Fruit fly (Drosophila melanogaster) whole organism, embryonic: Measurements from ENCODE around the gene ham.
A peak's percentile ranks its signal among the peaks of the same experiment; 100 is the strongest.

Experiments
- Abd-B ChIP-seq: fragments of 200-800 bp; sonication (Bioruptor generic); optimal IDR thresholded peaks from 2 replicates; lab custom pipeline; 2018; ENCODE audit warnings: missing biosample characterization, mild to moderate bottlenecking, missing genetic modification characterization, moderate library complexity
- Bgb ChIP-seq: fragments of 200-800 bp; sonication (Bioruptor generic); IDR thresholded peaks from 2 replicates; pipeline ENCODE4 v1.3.6; 2022; ENCODE audit warnings: missing biosample characterization, missing genetic modification characterization; ENCODE audit not compliant: partially characterized antibody
- CG10366 ChIP-seq: fragments of 200-800 bp; sonication (Bioruptor generic); IDR thresholded peaks from 2 replicates; pipeline ENCODE4 v1.3.6; 2022; ENCODE audit warnings: missing biosample characterization, missing genetic modification characterization
- CG11093 ChIP-seq: fragments of 200-800 bp; sonication (Bioruptor generic); IDR thresholded peaks from 3 replicates; pipeline ENCODE4 v1.3.6; 2022; ENCODE audit warnings: missing biosample characterization, missing genetic modification characterization
- CG13123 ChIP-seq: fragments of 200-800 bp; sonication (Bioruptor generic); optimal IDR thresholded peaks from 2 replicates; lab custom pipeline; 2016; ENCODE audit warnings: missing biosample characterization, missing genetic modification characterization
- CG14050 ChIP-seq: fragments of 200-800 bp; sonication (Bioruptor generic); IDR thresholded peaks from 3 replicates; pipeline ENCODE4 v1.3.6; 2022; ENCODE audit warnings: missing biosample characterization, missing genetic modification characterization
- CG14667 ChIP-seq: fragments of 200-800 bp; sonication (Bioruptor generic); IDR thresholded peaks from 2 replicates; pipeline ENCODE4 v1.3.6; 2022; ENCODE audit warnings: missing biosample characterization, missing genetic modification characterization
- CG1647 ChIP-seq: fragments of 200-800 bp; sonication (Bioruptor generic); optimal IDR thresholded peaks from 3 replicates; lab custom pipeline; 2016; ENCODE audit warnings: missing biosample characterization, missing genetic modification characterization
- CG16779 ChIP-seq: fragments of 200-800 bp; sonication (Bioruptor generic); IDR thresholded peaks from 2 replicates; pipeline ENCODE4 v1.3.6; 2022; ENCODE audit warnings: missing biosample characterization, missing genetic modification characterization
- CG2889 ChIP-seq: fragments of 200-800 bp; sonication (Bioruptor generic); IDR thresholded peaks from 3 replicates; pipeline ENCODE4 v1.3.6; 2022; ENCODE audit warnings: missing biosample characterization, missing genetic modification characterization
- CG30403 ChIP-seq: fragments of 200-800 bp; sonication (Bioruptor generic); optimal IDR thresholded peaks from 3 replicates; lab custom pipeline; 2016; ENCODE audit warnings: missing biosample characterization, missing genetic modification characterization
- CG4617 ChIP-seq: fragments of 200-800 bp; sonication (Bioruptor generic); optimal IDR thresholded peaks from 3 replicates; lab custom pipeline; 2016; ENCODE audit warnings: missing biosample characterization, missing genetic modification characterization, borderline replicate concordance
- CG7372 ChIP-seq: fragments of 200-800 bp; sonication (Bioruptor generic); IDR thresholded peaks from 2 replicates; pipeline ENCODE4 v1.3.6; 2022; ENCODE audit warnings: missing biosample characterization, missing genetic modification characterization
- CG8924 ChIP-seq: fragments of 200-800 bp; optimal IDR thresholded peaks from 3 replicates; lab custom pipeline; 2019; ENCODE audit warnings: missing biosample characterization, mild to moderate bottlenecking, missing genetic modification characterization, moderate library complexity
- CG9215 ChIP-seq: fragments of 200-800 bp; sonication (Bioruptor generic); IDR thresholded peaks from 2 replicates; pipeline ENCODE4 v1.3.6; 2022; ENCODE audit warnings: missing biosample characterization, missing genetic modification characterization
- CG9932 ChIP-seq: fragments of 200-800 bp; sonication (Bioruptor generic); IDR thresholded peaks from 2 replicates; pipeline ENCODE4 v1.3.6; 2022; ENCODE audit warnings: missing biosample characterization, missing genetic modification characterization
- Deaf1 ChIP-seq: fragments of 200-800 bp; optimal IDR thresholded peaks from 3 replicates; lab custom pipeline; 2019; ENCODE audit warnings: missing biosample characterization, mild to moderate bottlenecking, missing genetic modification characterization, moderate library complexity
- ERR ChIP-seq: fragments of 200-800 bp; sonication (Bioruptor generic); optimal IDR thresholded peaks from 2 replicates; lab custom pipeline; 2016; ENCODE audit warnings: missing biosample characterization, missing genetic modification characterization
- Fer2 ChIP-seq: fragments of 200-800 bp; sonication (Bioruptor generic); optimal IDR thresholded peaks from 2 replicates; lab custom pipeline; 2018; ENCODE audit warnings: missing biosample characterization, mild to moderate bottlenecking, missing genetic modification characterization, moderate library complexity
- Gsc ChIP-seq: fragments of 200-800 bp; sonication (Bioruptor generic); IDR thresholded peaks from 2 replicates; pipeline ENCODE4 v1.3.6; 2022; ENCODE audit warnings: missing biosample characterization, missing genetic modification characterization
- Gug ChIP-seq: fragments of 200-800 bp; sonication (Bioruptor generic); IDR thresholded peaks from 4 replicates; pipeline ENCODE4 v1.3.6; 2022; ENCODE audit warnings: missing biosample characterization, missing genetic modification characterization
- Hmx ChIP-seq: fragments of 200-800 bp; sonication (Bioruptor generic); optimal IDR thresholded peaks from 2 replicates; lab custom pipeline; 2016; ENCODE audit warnings: missing biosample characterization, missing genetic modification characterization
- Hr39 ChIP-seq: fragments of >200 bp; optimal IDR thresholded peaks from 2 replicates; lab custom pipeline; 2017
- Jarid2 ChIP-seq: fragments of 200-800 bp; sonication (Bioruptor generic); optimal IDR thresholded peaks from 3 replicates; lab custom pipeline; 2017; ENCODE audit warnings: mild to moderate bottlenecking, missing biosample characterization, missing genetic modification reagents, missing genetic modification characterization
- Lhr ChIP-seq: fragments of 200-800 bp; sonication (Bioruptor generic); optimal IDR thresholded peaks from 3 replicates; lab custom pipeline; 2017; ENCODE audit warnings: mild to moderate bottlenecking, missing biosample characterization, missing genetic modification reagents, missing genetic modification characterization
- MTF-1 ChIP-seq: fragments of 200-800 bp; sonication (Bioruptor generic); optimal IDR thresholded peaks from 2 replicates; lab custom pipeline; 2018; ENCODE audit warnings: missing biosample characterization, mild to moderate bottlenecking, missing genetic modification characterization, borderline replicate concordance
- Optix ChIP-seq: fragments of 200-800 bp; sonication (Bioruptor generic); IDR thresholded peaks from 3 replicates; pipeline ENCODE4 v1.3.6; 2022; ENCODE audit warnings: missing biosample characterization, missing genetic modification characterization
- PHDP ChIP-seq: fragments of 200-800 bp; sonication (Bioruptor generic); optimal IDR thresholded peaks from 3 replicates; lab custom pipeline; 2018; ENCODE audit warnings: missing biosample characterization, mild to moderate bottlenecking, missing genetic modification characterization, moderate library complexity
- Rfx ChIP-seq: fragments of 200-800 bp; sonication (Bioruptor generic); IDR thresholded peaks from 2 replicates; pipeline ENCODE4 v1.3.6; 2022; ENCODE audit warnings: missing biosample characterization, missing genetic modification characterization
- Sin3A ChIP-seq: fragments of >200 bp; optimal IDR thresholded peaks from 2 replicates; lab custom pipeline; 2018
- Taf1 ChIP-seq: fragments of 200-800 bp; sonication (Bioruptor generic); IDR thresholded peaks from 2 replicates; pipeline ENCODE4 v1.3.6; 2022; ENCODE audit warnings: missing biosample characterization, missing genetic modification characterization
- YL-1 ChIP-seq: fragments of 200-800 bp; sonication (Bioruptor generic); optimal IDR thresholded peaks from 3 replicates; lab custom pipeline; 2017; ENCODE audit warnings: missing biosample characterization, mild to moderate bottlenecking, missing genetic modification characterization
- chm ChIP-seq: fragments of 200-800 bp; sonication (Bioruptor generic); IDR thresholded peaks from 2 replicates; pipeline ENCODE4 v1.3.6; 2022; ENCODE audit warnings: missing biosample characterization, missing genetic modification characterization
- dati ChIP-seq: fragments of 200-800 bp; sonication (Bioruptor generic); IDR thresholded peaks from 2 replicates; pipeline ENCODE4 v1.3.6; 2022; ENCODE audit warnings: missing biosample characterization, missing genetic modification characterization
- eve ChIP-seq, 2 experiments: fragments of >200 bp; optimal IDR thresholded peaks; 2 replicates each; lab custom pipeline; 2017; ENCODE audit warnings: missing biosample characterization in 2 of 2, missing genetic modification characterization in 2 of 2
- fd3F ChIP-seq: fragments of 200-800 bp; sonication (Bioruptor generic); optimal IDR thresholded peaks from 2 replicates; lab custom pipeline; 2018; ENCODE audit warnings: missing biosample characterization, mild to moderate bottlenecking, missing genetic modification characterization, moderate library complexity
- ftz-f1 ChIP-seq: fragments of 200-800 bp; sonication (Bioruptor generic); optimal IDR thresholded peaks from 2 replicates; lab custom pipeline; 2016; ENCODE audit warnings: missing biosample characterization, missing genetic modification characterization
- gsb ChIP-seq: fragments of 200-800 bp; sonication (Bioruptor generic); IDR thresholded peaks from 2 replicates; pipeline ENCODE4 v1.3.6; 2022; ENCODE audit warnings: missing biosample characterization, missing genetic modification characterization
- her ChIP-seq: fragments of 200-800 bp; sonication (Bioruptor generic); optimal IDR thresholded peaks from 2 replicates; lab custom pipeline; 2016; ENCODE audit warnings: missing biosample characterization, missing genetic modification characterization
- lbe ChIP-seq: fragments of 200-800 bp; sonication (Bioruptor generic); optimal IDR thresholded peaks from 2 replicates; lab custom pipeline; 2016; ENCODE audit warnings: missing biosample characterization, mild to moderate bottlenecking, missing genetic modification characterization
- maf-S ChIP-seq: fragments of 200-800 bp; sonication (Bioruptor generic); optimal IDR thresholded peaks from 2 replicates; lab custom pipeline; 2016; ENCODE audit warnings: missing biosample characterization, missing genetic modification characterization
- oc ChIP-seq: fragments of 200-800 bp; sonication (Bioruptor generic); optimal IDR thresholded peaks from 2 replicates; lab custom pipeline; 2018; ENCODE audit warnings: missing biosample characterization, mild to moderate bottlenecking, missing genetic modification characterization, moderate library complexity
- onecut ChIP-seq: fragments of 200-800 bp; sonication (Bioruptor generic); IDR thresholded peaks from 2 replicates; pipeline ENCODE4 v1.3.6; 2022; ENCODE audit warnings: missing biosample characterization, missing genetic modification characterization
- phol ChIP-seq: fragments of 200-800 bp; sonication (Bioruptor generic); optimal IDR thresholded peaks from 3 replicates; lab custom pipeline; 2018; ENCODE audit warnings: missing biosample characterization, mild to moderate bottlenecking, missing genetic modification characterization, moderate library complexity
- pnt ChIP-seq: fragments of 200-800 bp; sonication (Bioruptor generic); optimal IDR thresholded peaks from 3 replicates; lab custom pipeline; 2016; ENCODE audit warnings: missing biosample characterization, missing genetic modification characterization
- sd ChIP-seq: fragments of 200-800 bp; sonication (Bioruptor generic); optimal IDR thresholded peaks from 3 replicates; lab custom pipeline; 2018; ENCODE audit warnings: missing biosample characterization, mild to moderate bottlenecking, missing genetic modification characterization, moderate library complexity
- shn ChIP-seq: fragments of 200-800 bp; sonication (Bioruptor generic); optimal IDR thresholded peaks from 3 replicates; lab custom pipeline; 2016; ENCODE audit warnings: missing biosample characterization, missing genetic modification characterization
- sug ChIP-seq: fragments of 200-800 bp; optimal IDR thresholded peaks from 2 replicates; lab custom pipeline; 2019; ENCODE audit warnings: missing biosample characterization, mild to moderate bottlenecking, missing genetic modification characterization, moderate library complexity
- toy ChIP-seq: fragments of 200-800 bp; sonication (Bioruptor generic); IDR thresholded peaks from 2 replicates; pipeline ENCODE4 v1.3.6; 2022; ENCODE audit warnings: missing biosample characterization, missing genetic modification characterization
- vnd ChIP-seq: fragments of 200-800 bp; sonication (Bioruptor generic); IDR thresholded peaks from 3 replicates; pipeline ENCODE4 v1.3.6; 2022; ENCODE audit warnings: missing biosample characterization, missing genetic modification characterization; ENCODE audit not compliant: partially characterized antibody

Gene ham

DNA sequence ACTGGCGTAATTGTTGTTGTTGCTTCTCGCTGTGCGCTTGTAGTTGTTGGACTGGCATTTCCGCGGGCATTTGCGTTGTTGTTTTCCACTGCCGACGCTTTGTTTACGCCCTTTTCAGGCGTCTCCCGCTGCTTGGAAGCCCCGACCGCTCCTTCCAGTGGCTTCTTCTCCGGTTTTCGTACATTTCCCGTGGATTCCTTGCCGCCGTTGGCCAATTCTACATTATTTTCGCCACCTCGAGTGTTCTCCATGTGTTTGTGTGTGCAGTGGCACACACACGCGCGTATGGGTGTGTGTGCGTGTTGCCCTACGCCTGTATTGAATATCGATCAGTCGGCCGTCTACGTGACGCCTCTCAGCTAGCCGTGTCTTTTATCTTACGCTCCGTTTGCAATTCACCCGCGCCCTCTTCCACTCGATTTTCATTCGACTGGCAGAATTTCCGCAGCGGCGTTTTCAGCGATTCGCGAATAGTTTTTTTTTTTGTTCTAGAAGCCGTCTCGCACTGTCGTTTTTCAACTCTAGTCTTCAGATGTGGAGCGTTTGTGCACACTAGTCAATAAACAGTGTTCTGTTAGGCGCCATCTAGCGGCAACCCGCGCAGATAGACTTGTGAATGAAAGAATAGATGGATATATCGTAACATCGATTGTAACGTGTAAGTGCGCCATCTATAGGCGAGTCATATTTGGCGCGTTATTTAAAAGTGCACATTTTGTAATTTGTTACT is 46.6 kb upstream of the ham start, which contains the start of gene CG10600 (continued):
- peak; percentile 73 for TF ChIP-seq pnt
- TF ChIP-seq CG16779 (GFP tag; lab: Robert Waterston, UW) = peak; percentile 74
- TF ChIP-seq CG2889 (GFP tag; lab: Robert Waterston, UW) = peak; percentile 39; the same call in 1 of the 3 replicates
- peak; percentile 58 for TF ChIP-seq vnd
- TF ChIP-seq CG13123 (GFP tag; lab: Kevin White, UChicago) = peak; percentile 77
- peak; percentile 87 for TF ChIP-seq shn (GFP tag; lab: Kevin White, UChicago)
- TF ChIP-seq maf-S (GFP tag; lab: Kevin White, UChicago) = peak; percentile 81
- TF ChIP-seq chm (GFP tag; lab: Robert Waterston, UW) = peak; percentile 45; the same call in 1 of the 2 replicates
- TF ChIP-seq eve (GFP tag; optimal IDR thresholded peaks at IDR 0.05; lab: Kevin White, UChicago) = no peak
- TF ChIP-seq YL-1 (GFP tag; lab: Kevin White, UChicago) = peak; percentile 98
- TF ChIP-seq Sin3A (lab: Kevin White, UChicago) = peak; percentile 87
- TF ChIP-seq Deaf1 (tag; lab: Kevin White, UChicago) = no peak
- TF ChIP-seq MTF-1 (GFP tag; lab: Kevin White, UChicago) = peak; percentile 80
- peak; percentile 90 for TF ChIP-seq Rfx
- peak; percentile 53 for TF ChIP-seq Hmx (GFP tag; lab: Kevin White, UChicago)
- TF ChIP-seq lbe (GFP tag; lab: Kevin White, UChicago) = peak; percentile 86
- peak; percentile 46; the same call in 1 of the 2 replicates for TF ChIP-seq dati
- TF ChIP-seq ERR (GFP tag; lab: Kevin White, UChicago) = peak; percentile 90
- TF ChIP-seq CG9215 (GFP tag; lab: Robert Waterston, UW) = peak; percentile 49; the same call in 1 of the 2 replicates
- peak; percentile 52 for TF ChIP-seq Taf1 (GFP tag; lab: Robert Waterston, UW)
- TF ChIP-seq Gug = peak; percentile 66; the same call in 3 of the 4 replicates
- peak; percentile 45 for TF ChIP-seq CG8924 (tag; lab: Kevin White, UChicago)
- peak; percentile 69 for TF ChIP-seq phol (tag; lab: Kevin White, UChicago)
- TF ChIP-seq onecut (GFP tag; lab: Robert Waterston, UW) = peak; percentile 91
- TF ChIP-seq sug (tag; lab: Kevin White, UChicago) = peak; percentile 80
- peak; percentile 72 for TF ChIP-seq Abd-B
- peak; percentile 86 for TF ChIP-seq CG30403
- TF ChIP-seq gsb = peak; percentile 47
- TF ChIP-seq oc (tag; lab: Kevin White, UChicago) = no peak
- peak; percentile 89 for TF ChIP-seq her (GFP tag; lab: Kevin White, UChicago)
- peak; percentile 16; the same call in 1 of the 2 replicates for TF ChIP-seq CG7372 (GFP tag; lab: Robert Waterston, UW)
- peak; percentile 58; the same call in 2 of the 3 replicates for TF ChIP-seq Optix (GFP tag; lab: Robert Waterston, UW)
- TF ChIP-seq Lhr = peak; percentile 98
- TF ChIP-seq CG14050 (GFP tag; lab: Robert Waterston, UW) = peak; percentile 49; the same call in 2 of the 3 replicates
- TF ChIP-seq sd (tag; lab: Kevin White, UChicago) = no peak
- TF ChIP-seq Gsc (GFP tag; lab: Robert Waterston, UW) = no peak
- peak; percentile 89 for TF ChIP-seq CG9932
- peak; percentile 59 for TF ChIP-seq CG14667 (GFP tag; lab: Robert Waterston, UW)
- peak; percentile 69 for TF ChIP-seq ftz-f1 (GFP tag; lab: Kevin White, UChicago)
- peak; percentile 58 for TF ChIP-seq fd3F (GFP tag; lab: Kevin White, UChicago)
- peak; percentile 63 for TF ChIP-seq PHDP (tag; lab: Kevin White, UChicago)
- TF ChIP-seq CG11093 = no peak
- TF ChIP-seq CG4617 = peak; percentile 99
- TF ChIP-seq Fer2 = peak; percentile 41
- TF ChIP-seq CG10366 = peak; percentile 57
- TF ChIP-seq CG1647 (GFP tag; lab: Kevin White, UChicago) = peak; percentile 84
- TF ChIP-seq Jarid2 (GFP tag; lab: Kevin White, UChicago) = peak; percentile 60
- peak; percentile 25; the same call in 1 of the 2 replicates for TF ChIP-seq toy (GFP tag; lab: Robert Waterston, UW)
- TF ChIP-seq Hr39 (lab: Kevin White, UChicago) = no peak
- peak; percentile 92 for TF ChIP-seq Bgb (GFP tag; lab: Robert Waterston, UW)
